Worm (Caenorhabditis elegans) whole organism, L1 larva: ENCODE results near the gene ZK546.5.

Experiments
- ces-1 ChIP-seq: fragments of 150-350 bp; optimal IDR thresholded peaks from 2 replicates; lab custom pipeline; 2014; ENCODE audit warnings: missing biosample characterization, missing genetic modification reagents, missing genetic modification characterization
- elt-2 ChIP-seq: sonication (generic microtip); optimal IDR thresholded peaks from 2 replicates; lab custom pipeline; 2016; ENCODE audit warnings: missing genetic modification characterization, mild to moderate bottlenecking, inconsistent platforms, missing compliant biosample characterization, missing genetic modification reagents
- nhr-71 ChIP-seq: sonication (generic microtip); optimal IDR thresholded peaks from 2 replicates; lab custom pipeline; 2016; ENCODE audit warnings: mild to moderate bottlenecking, missing genetic modification characterization, moderate library complexity, missing compliant biosample characterization
- nhr-76 ChIP-seq: sonication (generic microtip); optimal IDR thresholded peaks from 2 replicates; lab custom pipeline; 2017; ENCODE audit warnings: missing biosample characterization, missing genetic modification characterization
- vab-15 ChIP-seq: sonication (generic microtip); optimal IDR thresholded peaks from 2 replicates; lab custom pipeline; 2017; ENCODE audit warnings: missing genotype, mild to moderate bottlenecking, missing genetic modification characterization, missing compliant biosample characterization

DNA sequence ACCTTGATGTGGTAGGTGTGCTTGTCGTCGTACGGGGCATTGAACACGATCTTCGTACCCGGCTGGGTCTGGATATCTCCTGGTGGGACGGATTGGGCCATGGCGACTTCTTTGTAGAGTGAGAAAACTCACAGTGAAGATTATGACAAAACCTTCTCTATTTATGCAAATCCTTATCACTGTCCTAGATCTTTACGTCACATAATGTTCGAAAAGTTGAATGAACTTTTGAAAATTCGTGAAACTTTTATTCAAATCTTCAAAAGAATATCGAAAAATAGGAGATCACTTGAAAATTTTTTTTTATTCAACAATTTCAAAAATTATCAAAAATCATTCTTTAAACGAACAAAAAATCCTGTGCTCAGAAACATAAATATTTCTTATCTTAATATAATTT is 43.0 kb upstream of the ZK546.5 start, which contains the start of gene msp-33:
- no peak for TF ChIP-seq nhr-71 (tag; lab: Kevin White, UChicago)
- TF ChIP-seq vab-15: no peak
- TF ChIP-seq elt-2 (tag; lab: Kevin White, UChicago): no peak
- no peak for TF ChIP-seq nhr-76 (tag; lab: Kevin White, UChicago)
- TF ChIP-seq ces-1 (GFP tag; lab: Kevin White, UChicago): no peak
